Fruit fly (Drosophila melanogaster) whole organism, prepupa: ENCODE measurements around the gene AOX1.

Experiments used
- CG10631 ChIP-seq: fragments of 200-800 bp; sonication (Bioruptor generic); optimal IDR thresholded peaks from 2 replicates; lab custom pipeline; 2016; ENCODE audit warnings: missing biosample characterization, missing genetic modification characterization
- CG15336 ChIP-seq: fragments of 200-800 bp; sonication (Bioruptor generic); IDR thresholded peaks from 2 replicates; pipeline ENCODE4 v1.3.6; 2022; ENCODE audit warnings: missing biosample characterization, missing genetic modification characterization
- CG1621 ChIP-seq: fragments of 200-800 bp; sonication (Bioruptor generic); optimal IDR thresholded peaks from 3 replicates; lab custom pipeline; 2018; ENCODE audit warnings: missing biosample characterization, mild to moderate bottlenecking, missing genetic modification characterization
- CG3032 ChIP-seq: fragments of 200-800 bp; optimal IDR thresholded peaks from 2 replicates; lab custom pipeline; 2019; ENCODE audit warnings: missing biosample characterization, mild to moderate bottlenecking, missing genetic modification characterization, moderate library complexity
- CG34406 ChIP-seq: fragments of 200-800 bp; sonication (Bioruptor generic); optimal IDR thresholded peaks from 3 replicates; lab custom pipeline; 2016; ENCODE audit warnings: missing biosample characterization, missing genetic modification characterization
- CG3919 ChIP-seq: fragments of 200-800 bp; sonication (Bioruptor generic); optimal IDR thresholded peaks from 3 replicates; lab custom pipeline; 2016; ENCODE audit warnings: missing biosample characterization, missing genetic modification characterization
- CG4318 ChIP-seq: fragments of 200-800 bp; sonication (Bioruptor generic); optimal IDR thresholded peaks from 3 replicates; lab custom pipeline; 2017; ENCODE audit warnings: missing biosample characterization, mild to moderate bottlenecking, missing genetic modification characterization
- CG6792 ChIP-seq: fragments of 200-800 bp; sonication (Bioruptor generic); optimal IDR thresholded peaks from 3 replicates; lab custom pipeline; 2016; ENCODE audit warnings: missing biosample characterization, missing genetic modification characterization
- CG6854 ChIP-seq: fragments of 200-800 bp; sonication (Bioruptor generic); optimal IDR thresholded peaks from 2 replicates; lab custom pipeline; 2017; ENCODE audit warnings: missing biosample characterization, mild to moderate bottlenecking, missing genetic modification characterization
- CG7368 ChIP-seq: fragments of 200-800 bp; sonication (Bioruptor generic); optimal IDR thresholded peaks from 3 replicates; lab custom pipeline; 2016; ENCODE audit warnings: missing biosample characterization, missing genetic modification characterization
- CG8119 ChIP-seq: fragments of 200-800 bp; sonication (Bioruptor generic); IDR thresholded peaks from 3 replicates; pipeline ENCODE4 v1.3.6; 2022; ENCODE audit warnings: missing biosample characterization, missing genetic modification characterization
- CG8632 ChIP-seq: fragments of 200-800 bp; sonication (Bioruptor generic); optimal IDR thresholded peaks from 3 replicates; lab custom pipeline; 2016; ENCODE audit warnings: missing biosample characterization, missing genetic modification characterization
- CG9139 ChIP-seq: fragments of 200-800 bp; sonication (Bioruptor generic); optimal IDR thresholded peaks from 3 replicates; lab custom pipeline; 2017; ENCODE audit warnings: missing biosample characterization, mild to moderate bottlenecking, missing genetic modification characterization
- Eip75B ChIP-seq: fragments of 200-800 bp; sonication (Bioruptor generic); optimal IDR thresholded peaks from 3 replicates; lab custom pipeline; 2016; ENCODE audit warnings: missing biosample characterization, missing genetic modification characterization
- Eip93F ChIP-seq: fragments of 200-800 bp; sonication (Bioruptor generic); optimal IDR thresholded peaks from 2 replicates; lab custom pipeline; 2016; ENCODE audit warnings: missing biosample characterization, mild to moderate bottlenecking, missing genetic modification characterization
- Ets96B ChIP-seq: fragments of 200-800 bp; optimal IDR thresholded peaks from 2 replicates; lab custom pipeline; 2019; ENCODE audit warnings: missing biosample characterization, mild to moderate bottlenecking, missing genetic modification characterization, moderate library complexity
- Sox102F ChIP-seq: fragments of 200-800 bp; sonication (Bioruptor generic); optimal IDR thresholded peaks from 2 replicates; lab custom pipeline; 2016; ENCODE audit warnings: missing biosample characterization, mild to moderate bottlenecking, missing genetic modification characterization
- achi ChIP-seq: fragments of 200-800 bp; sonication (Bioruptor generic); optimal IDR thresholded peaks from 3 replicates; lab custom pipeline; 2016; ENCODE audit warnings: missing biosample characterization, missing genetic modification characterization
- acj6 ChIP-seq: fragments of 200-800 bp; sonication (Bioruptor generic); optimal IDR thresholded peaks from 3 replicates; lab custom pipeline; 2016; ENCODE audit warnings: missing biosample characterization, missing genetic modification characterization
- cyc ChIP-seq: fragments of 200-800 bp; sonication (Bioruptor generic); optimal IDR thresholded peaks from 3 replicates; lab custom pipeline; 2016; ENCODE audit warnings: missing biosample characterization, missing genetic modification characterization
- dsx ChIP-seq: fragments of 200-800 bp; optimal IDR thresholded peaks from 3 replicates; lab custom pipeline; 2019; ENCODE audit warnings: missing biosample characterization, mild to moderate bottlenecking, missing genetic modification characterization, moderate library complexity; ENCODE audit not compliant: poor library complexity, severe bottlenecking
- eg ChIP-seq: fragments of 200-800 bp; sonication (Bioruptor generic); IDR thresholded peaks from 3 replicates; pipeline ENCODE4 v1.3.6; 2022; ENCODE audit warnings: missing biosample characterization, missing genetic modification characterization
- fd85E ChIP-seq: fragments of 200-800 bp; sonication (Bioruptor generic); optimal IDR thresholded peaks from 3 replicates; lab custom pipeline; 2016; ENCODE audit warnings: missing biosample characterization, missing genetic modification characterization
- fkh ChIP-seq: fragments of 200-800 bp; sonication (Bioruptor generic); optimal IDR thresholded peaks from 3 replicates; lab custom pipeline; 2017; ENCODE audit warnings: missing biosample characterization, mild to moderate bottlenecking, missing genetic modification characterization, moderate library complexity
- lz ChIP-seq: fragments of 200-800 bp; sonication (Bioruptor generic); optimal IDR thresholded peaks from 3 replicates; lab custom pipeline; 2016; ENCODE audit warnings: missing biosample characterization, missing genetic modification characterization
- pdm3 ChIP-seq: fragments of 200-800 bp; sonication (Bioruptor generic); optimal IDR thresholded peaks from 3 replicates; lab custom pipeline; 2016; ENCODE audit warnings: missing biosample characterization, missing genetic modification characterization
- salr ChIP-seq, 2 experiments: fragments of 200-800 bp; sonication (Bioruptor generic); optimal IDR thresholded peaks; 3 replicates each; lab custom pipeline; 2016 to 2018; ENCODE audit warnings: missing biosample characterization in 2 of 2, missing genetic modification characterization in 2 of 2, mild to moderate bottlenecking in 1 of 2
- spab ChIP-seq: fragments of 200-800 bp; sonication (Bioruptor generic); optimal IDR thresholded peaks from 2 replicates; lab custom pipeline; 2017; ENCODE audit warnings: missing biosample characterization, mild to moderate bottlenecking, missing genetic modification characterization, missing genetic modification reagents
- svp ChIP-seq: fragments of 200-800 bp; sonication (Bioruptor generic); peaks from one replicate; lab custom pipeline; 2016; ENCODE audit warnings: missing biosample characterization, missing genetic modification characterization
- topi ChIP-seq: fragments of 200-800 bp; sonication (Bioruptor generic); optimal IDR thresholded peaks from 3 replicates; lab custom pipeline; 2016; ENCODE audit warnings: missing biosample characterization, missing genetic modification characterization

Gene AOX1

DNA sequence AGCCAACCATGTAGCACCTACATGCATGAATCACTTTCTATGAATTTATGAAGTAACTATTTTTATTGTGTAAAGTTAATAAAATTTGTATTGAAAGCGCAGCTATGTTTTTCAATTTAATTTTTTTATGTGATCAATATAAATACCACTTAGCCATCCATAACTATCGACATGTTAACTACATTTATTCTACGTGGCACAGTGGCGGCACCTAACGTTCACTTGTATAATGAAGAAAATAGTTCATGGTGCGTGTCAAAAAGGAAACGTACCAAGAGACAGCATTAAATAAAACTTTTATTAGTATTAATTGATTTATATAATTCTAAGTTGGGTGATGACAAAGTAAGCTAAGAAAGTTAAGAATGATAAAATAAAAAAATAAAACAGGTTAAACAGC lies 43.9 kb downstream of the AOX1 start:
- TF ChIP-seq svp: peak; percentile 58
- no peak for TF ChIP-seq eg (GFP tag; lab: Robert Waterston, UW)
- TF ChIP-seq Eip93F (GFP tag; lab: Kevin White, UChicago): no peak
- TF ChIP-seq CG3032 (tag; lab: Kevin White, UChicago): no peak
- TF ChIP-seq CG15336: no peak

dm6 chr3R:15485866-15486265 lies 51.2 kb downstream of the AOX1 start, which contains the start of gene obe:
Gene obe, plus strand, starts transcription at chr3R:15486050.
- TF ChIP-seq CG3032 (tag; lab: Kevin White, UChicago) (no peak), spab (GFP tag; lab: Kevin White, UChicago) (no peak), cyc (GFP tag; lab: Kevin White, UChicago) (no peak), CG34406 (GFP tag; lab: Kevin White, UChicago) (no peak), CG6854 (GFP tag; lab: Kevin White, UChicago) (no peak), salr (GFP tag; optimal IDR thresholded peaks at IDR 0.05; lab: Kevin White, UChicago) (no peak), CG3919 (GFP tag; lab: Kevin White, UChicago) (no peak)

dm6 chr3R:15485296-15485695 lies 51.8 kb downstream of the AOX1 start, which contains the start of gene Trissin:
Gene Trissin, minus strand, starts transcription at chr3R:15485396.
- TF ChIP-seq CG7368 (GFP tag; lab: Kevin White, UChicago) (no peak), eg (GFP tag; lab: Robert Waterston, UW) (no peak), CG8632 (no peak), Eip75B (GFP tag; lab: Kevin White, UChicago) (no peak), CG6792 (GFP tag; lab: Kevin White, UChicago) (no peak), CG1621 (tag; lab: Kevin White, UChicago) (no peak)
- TF ChIP-seq, all 60 proteins: peak for 0

dm6 chr3R:15482858-15483257 lies 54.2 kb downstream of the AOX1 start, which contains the start of gene Rh6:
Gene Rh6, plus strand, starts transcription at chr3R:15483158.
- no peak for TF ChIP-seq Eip75B (GFP tag; lab: Kevin White, UChicago)
- TF ChIP-seq CG10631 (GFP tag; lab: Kevin White, UChicago): no peak
- no peak for TF ChIP-seq achi (GFP tag; lab: Kevin White, UChicago)
- TF ChIP-seq fd85E (GFP tag; lab: Kevin White, UChicago): no peak
- TF ChIP-seq dsx (GFP tag; lab: Kevin White, UChicago): no peak
- no peak for TF ChIP-seq lz (GFP tag; lab: Kevin White, UChicago)
- no peak for TF ChIP-seq Ets96B (tag; lab: Kevin White, UChicago)
- no peak for TF ChIP-seq topi (GFP tag; lab: Kevin White, UChicago)
- no peak for TF ChIP-seq CG3032 (tag; lab: Kevin White, UChicago)
- no peak for TF ChIP-seq cyc (GFP tag; lab: Kevin White, UChicago)
- TF ChIP-seq acj6 (GFP tag; lab: Kevin White, UChicago): no peak
- TF ChIP-seq Sox102F (GFP tag; lab: Kevin White, UChicago): no peak
- TF ChIP-seq CG4318 (GFP tag; lab: Kevin White, UChicago): no peak
- TF ChIP-seq Eip93F (GFP tag; lab: Kevin White, UChicago): no peak
- no peak for TF ChIP-seq CG8119
- no peak for TF ChIP-seq fkh (GFP tag; lab: Kevin White, UChicago)
- no peak for TF ChIP-seq pdm3
- no peak for TF ChIP-seq CG9139 (GFP tag; lab: Kevin White, UChicago)
